Worm (Caenorhabditis elegans) whole organism, L4 larva: ENCODE results near the gene txt-4.

Experiments
- aly-2 ChIP-seq: sonication (generic microtip); optimal IDR thresholded peaks from 2 replicates; lab custom pipeline; 2018; ENCODE audit warnings: missing biosample characterization, missing genetic modification characterization
- daf-16 ChIP-seq, 3 experiments: sonication (generic microtip); optimal IDR thresholded peaks; 2 replicates each; lab custom pipeline; 2016 to 2017; ENCODE audit warnings: missing genetic modification characterization in 3 of 3, missing genetic modification reagents in 3 of 3, mild to moderate bottlenecking in 2 of 3, missing compliant biosample characterization in 2 of 3, missing biosample characterization in 1 of 3, moderate library complexity in 1 of 3
- mdl-1 ChIP-seq, 2 experiments: fragments of 150-350 bp in 1 of 2; sonication (generic microtip) in 1 of 2; optimal IDR thresholded peaks; 2 replicates each; lab custom pipeline; 2014 to 2017; ENCODE audit warnings: missing biosample characterization in 2 of 2, missing genetic modification characterization in 2 of 2
- nhr-28 ChIP-seq: fragments of 150-350 bp; optimal IDR thresholded peaks from 2 replicates; lab custom pipeline; 2014; ENCODE audit warnings: missing biosample characterization, missing genetic modification characterization
- spr-1 ChIP-seq: sonication (generic microtip); optimal IDR thresholded peaks from 2 replicates; lab custom pipeline; 2016; ENCODE audit warnings: mild to moderate bottlenecking, missing genetic modification characterization, missing compliant biosample characterization

- no peak for TF ChIP-seq nhr-28 (tag; lab: Kevin White, UChicago)
- no peak for TF ChIP-seq daf-16 (GFP tag; optimal IDR thresholded peaks at IDR 0.05; lab: Kevin White, UChicago)
- peak; percentile 58 for TF ChIP-seq daf-16 (tag; optimal IDR thresholded peaks at IDR 0.05; lab: Kevin White, UChicago)
- no peak for TF ChIP-seq aly-2
- no peak for TF ChIP-seq mdl-1 (tag; optimal IDR thresholded peaks at IDR 0.05; lab: Kevin White, UChicago)
- TF ChIP-seq spr-1 (tag; lab: Kevin White, UChicago) = no peak
These were observed 51.5 kb downstream of the txt-4 start, which contains the start of gene hpo-6 for ce11 chrIV:1561884-1562283.
